Fruit fly (Drosophila melanogaster) Kc167 (cell line): ENCODE data around the gene CG43091.

Source experiments
- Myc ChIP-seq: fragments of >200 bp; optimal IDR thresholded peaks from 2 replicates; lab custom pipeline; 2017; ENCODE audit warnings: missing external identifiers
- h ChIP-seq: fragments of >200 bp; optimal IDR thresholded peaks from 3 replicates; lab custom pipeline; 2018; ENCODE audit warnings: missing external identifiers

- TF ChIP-seq Myc (no peak), h (no peak)
Measured at dm6 chr3R:22756289-22756688, 12.2 kb downstream of the CG43091 start.
